Worm (Caenorhabditis elegans): Measurements from ENCODE around the gene rab-14.
A peak's percentile ranks its signal among the peaks of the same experiment; 100 is the strongest.

Gene rab-14

ce11 chrX:15609698-15610097 lies 3.3 kb upstream of the rab-14 start:
- no peak for TF ChIP-seq pha-4 (tag; optimal IDR thresholded peaks at IDR 0.05)

- TF ChIP-seq nhr-237 (tag; optimal IDR thresholded peaks at IDR 0.05) (no peak), jun-1 (tag; optimal IDR thresholded peaks at IDR 0.05) (peak; percentile 51), nfya-1 (tag; optimal IDR thresholded peaks at IDR 0.05; ENCODE audit: insufficient read depth) (peak; percentile 15), pha-4 (tag; optimal IDR thresholded peaks at IDR 0.05) (peak; percentile 11), ama-1 (optimal IDR thresholded peaks at IDR 0.05) (no peak)
These were observed 2.2 kb upstream of the rab-14 start for ce11 chrX:15608593-15608992.

- peak; percentile 15 to 97 (median 44) for TF ChIP-seq elt-3 (tag; optimal IDR thresholded peaks at IDR 0.05)
- peak; percentile 84 for TF ChIP-seq lsy-12 (tag; optimal IDR thresholded peaks at IDR 0.05)
- peak; percentile 96 for TF ChIP-seq pqm-1 (tag; optimal IDR thresholded peaks at IDR 0.05)
- peak; percentile 88 for TF ChIP-seq fos-1 (tag; optimal IDR thresholded peaks at IDR 0.05)
- TF ChIP-seq ceh-9 (tag; optimal IDR thresholded peaks at IDR 0.05), result no peak
- TF ChIP-seq nhr-76 (tag; optimal IDR thresholded peaks at IDR 0.05), result peak; percentile 72
- no peak for TF ChIP-seq nhr-67 (tag; optimal IDR thresholded peaks at IDR 0.05)
- no peak for TF ChIP-seq nhr-237 (tag; optimal IDR thresholded peaks at IDR 0.05)
- peak; percentile 95 for TF ChIP-seq nhr-23 (tag; optimal IDR thresholded peaks at IDR 0.05)
- peak; percentile 85 for TF ChIP-seq ztf-4 (tag; optimal IDR thresholded peaks at IDR 0.05)
- peak; percentile 90 for TF ChIP-seq unc-62 (GFP tag; optimal IDR thresholded peaks at IDR 0.05)
- no peak for TF ChIP-seq ceh-16 (tag; optimal IDR thresholded peaks at IDR 0.05)
- TF ChIP-seq ztf-11 (tag; optimal IDR thresholded peaks at IDR 0.05), result no peak
- TF ChIP-seq mml-1 (tag; optimal IDR thresholded peaks at IDR 0.05), result no peak
- TF ChIP-seq aly-2 (tag; optimal IDR thresholded peaks at IDR 0.05), result peak; percentile 12
- peak; percentile 88 for TF ChIP-seq ceh-28 (tag; optimal IDR thresholded peaks at IDR 0.05)
- TF ChIP-seq pha-4 (tag; optimal IDR thresholded peaks at IDR 0.05), result peak; percentile 92
- peak; percentile 84 for TF ChIP-seq egl-5 (tag; optimal IDR thresholded peaks at IDR 0.05)
- TF ChIP-seq nhr-28 (tag; optimal IDR thresholded peaks at IDR 0.05), result no peak
- peak; percentile 98 for TF ChIP-seq jun-1 (tag; optimal IDR thresholded peaks at IDR 0.05)
- peak; percentile 70 for TF ChIP-seq sea-2 (GFP tag; optimal IDR thresholded peaks at IDR 0.05)
- TF ChIP-seq daf-12 (tag; optimal IDR thresholded peaks at IDR 0.05), result no peak
- TF ChIP-seq unc-39 (tag; optimal IDR thresholded peaks at IDR 0.05), result no peak
- TF ChIP-seq zag-1 (tag; optimal IDR thresholded peaks at IDR 0.05), result peak; percentile 19
- peak; percentile 75 for TF ChIP-seq hmg-11 (tag; optimal IDR thresholded peaks at IDR 0.05)
- TF ChIP-seq lin-15B (tag; optimal IDR thresholded peaks at IDR 0.05), result peak; percentile 68
- peak; percentile 90 for TF ChIP-seq egl-27 (tag; optimal IDR thresholded peaks at IDR 0.05)
- TF ChIP-seq snpc-4 (tag; optimal IDR thresholded peaks at IDR 0.05), result peak; percentile 73
- TF ChIP-seq nhr-25 (tag; optimal IDR thresholded peaks at IDR 0.05), result peak; percentile 98
- peak; percentile 76 for TF ChIP-seq elt-1 (tag; optimal IDR thresholded peaks at IDR 0.05)
- TF ChIP-seq nhr-11 (tag; optimal IDR thresholded peaks at IDR 0.05), result peak; percentile 93
- peak; percentile 91 for TF ChIP-seq lin-39 (tag; optimal IDR thresholded peaks at IDR 0.05)
- peak; percentile 83 for TF ChIP-seq skn-1 (tag; optimal IDR thresholded peaks at IDR 0.05)
- TF ChIP-seq tbx-2 (tag; optimal IDR thresholded peaks at IDR 0.05), result peak; percentile 64
- peak; percentile 75 for TF ChIP-seq nhr-77 (tag; optimal IDR thresholded peaks at IDR 0.05)
- peak; percentile 27 for TF ChIP-seq ceh-82 (tag; optimal IDR thresholded peaks at IDR 0.05)
- TF ChIP-seq R02D3.7 (tag; optimal IDR thresholded peaks at IDR 0.05), result peak; percentile 71
- peak; percentile 96 for TF ChIP-seq elt-2 (tag; optimal IDR thresholded peaks at IDR 0.05)
- TF ChIP-seq ZK546.5 (tag; optimal IDR thresholded peaks at IDR 0.05), result no peak
- TF ChIP-seq fkh-10 (GFP tag; optimal IDR thresholded peaks at IDR 0.05), result no peak
- TF ChIP-seq mdl-1 (tag; optimal IDR thresholded peaks at IDR 0.05), result peak; percentile 94
- peak in 1 of 2 experiments; percentile 47 for TF ChIP-seq eor-1 (tag; optimal IDR thresholded peaks at IDR 0.05)
- peak; percentile 91 for TF ChIP-seq nfya-1 (tag; optimal IDR thresholded peaks at IDR 0.05; ENCODE audit: insufficient read depth)
- TF ChIP-seq fkh-2 (tag; optimal IDR thresholded peaks at IDR 0.05), result no peak
- TF ChIP-seq nhr-12 (tag; optimal IDR thresholded peaks at IDR 0.05), result no peak
- peak; percentile 64 for TF ChIP-seq nhr-43 (tag; optimal IDR thresholded peaks at IDR 0.05; ENCODE audit: poor library complexity, severe bottlenecking)
- peak; percentile 79 for TF ChIP-seq ama-1 (optimal IDR thresholded peaks at IDR 0.05)
These were observed 1.1 kb upstream of the rab-14 start, which contains the start of gene nipi-3 for ce11 chrX:15607498-15608019. Gene nipi-3 (plus strand): TSS chrX:15607969.
